Worm (Caenorhabditis elegans): ENCODE data around the gene vps-39.
A peak's percentile ranks its signal among the peaks of the same experiment; 100 is the strongest.

The vps-39 gene

ce11 chrV:14085589-14085988, 47.4 kb upstream of the vps-39 start, which contains the start of gene D1086.18:
Gene D1086.18 (plus strand): TSS chrV:14085889.
- TF ChIP-seq ceh-32 (tag; optimal IDR thresholded peaks at IDR 0.05; ENCODE audit: poor library complexity): no peak
- TF ChIP-seq Y48G9A.11 (GFP tag; IDR thresholded peaks at IDR 0.05): no peak
- TF ChIP-seq spr-3 (GFP tag; optimal IDR thresholded peaks at IDR 0.05): no peak
- TF ChIP-seq snpc-1.2 (GFP tag; IDR thresholded peaks at IDR 0.05): no peak
- TF ChIP-seq dve-1 (tag; optimal IDR thresholded peaks at IDR 0.05; ENCODE audit: insufficient read depth): no peak
- TF ChIP-seq ama-1 (optimal IDR thresholded peaks at IDR 0.05): no peak
- TF ChIP-seq dmd-8 (GFP tag; IDR thresholded peaks at IDR 0.05): no peak
- TF ChIP-seq jun-1 (tag; optimal IDR thresholded peaks at IDR 0.05): no peak
- no peak for TF ChIP-seq madf-9 (GFP tag; conservative IDR thresholded peaks at IDR 0.05)
- no peak for TF ChIP-seq nhr-42 (GFP tag; IDR thresholded peaks at IDR 0.05)
- TF ChIP-seq zfp-3 (GFP tag; conservative IDR thresholded peaks at IDR 0.05): no peak
- TF ChIP-seq F44E2.7 (GFP tag; IDR thresholded peaks at IDR 0.05): no peak
- TF ChIP-seq ztf-11 (tag; optimal IDR thresholded peaks at IDR 0.05): no peak

- TF ChIP-seq unc-62 (GFP tag; optimal IDR thresholded peaks at IDR 0.05 in 1 of 2): peak in 1 of 2 experiments; percentile 49
- TF ChIP-seq unc-62 (tag; optimal IDR thresholded peaks at IDR 0.05): no peak
- TF ChIP-seq F26F4.8 (GFP tag; conservative IDR thresholded peaks at IDR 0.05): no peak
Observed at ce11 chrV:14083970-14084369, 45.8 kb upstream of the vps-39 start, which contains the start of gene D1086.7. Gene D1086.7 (plus strand): TSS chrV:14084270.

ce11 chrV:14082453-14082852, 44.3 kb upstream of the vps-39 start, which contains the start of gene D1086.10:
Gene D1086.10 (plus strand): TSS chrV:14082753.
- TF ChIP-seq ceh-62 (tag; optimal IDR thresholded peaks at IDR 0.05) (no peak), dve-1 (tag; optimal IDR thresholded peaks at IDR 0.05; ENCODE audit: insufficient read depth) (peak; percentile 38)

ce11 chrV:14079501-14079900, 41.3 kb upstream of the vps-39 start, which contains the start of gene D1086.6:
Gene D1086.6 (plus strand): TSS chrV:14079801.
- TF ChIP-seq egl-27 (tag; optimal IDR thresholded peaks at IDR 0.05) (no peak), mdt-29 (GFP tag; IDR thresholded peaks at IDR 0.05) (no peak)

- no peak for TF ChIP-seq lir-3 (tag; optimal IDR thresholded peaks at IDR 0.05)
- no peak for TF ChIP-seq unc-130 (GFP tag; optimal IDR thresholded peaks at IDR 0.05)
- no peak for TF ChIP-seq ceh-62 (tag; optimal IDR thresholded peaks at IDR 0.05)
- no peak for TF ChIP-seq tag-97 (GFP tag; IDR thresholded peaks at IDR 0.05)
- TF ChIP-seq D1046.2 (GFP tag; IDR thresholded peaks at IDR 0.05): no peak
- TF ChIP-seq nhr-10 (tag; optimal IDR thresholded peaks at IDR 0.05): no peak
- TF ChIP-seq mxl-2 (GFP tag; conservative IDR thresholded peaks at IDR 0.05): no peak
- no peak for TF ChIP-seq Y75B8A.6 (GFP tag; IDR thresholded peaks at IDR 0.05)
- no peak for TF ChIP-seq madf-5 (GFP tag; IDR thresholded peaks at IDR 0.05)
- TF ChIP-seq F44E2.7 (GFP tag; IDR thresholded peaks at IDR 0.05): no peak
- TF ChIP-seq fos-1 (tag; optimal IDR thresholded peaks at IDR 0.05): no peak
- no peak for TF ChIP-seq nhr-77 (tag; optimal IDR thresholded peaks at IDR 0.05)
Observed at ce11 chrV:14074160-14074559, 36.0 kb upstream of the vps-39 start, which contains the start of gene D1086.11. Gene D1086.11 (plus strand): TSS chrV:14074460.

- TF ChIP-seq nhr-25 (tag; optimal IDR thresholded peaks at IDR 0.05; ENCODE audit: borderline replicate concordance, insufficient read depth): no peak
- no peak for TF ChIP-seq pha-4 (GFP tag; IDR thresholded peaks at IDR 0.05)
- TF ChIP-seq pha-4 (tag; optimal IDR thresholded peaks at IDR 0.05): no peak
- peak in 1 of 2 experiments; percentile 90 for TF ChIP-seq unc-62 (GFP tag; optimal IDR thresholded peaks at IDR 0.05 in 1 of 2)
- no peak for TF ChIP-seq unc-62 (tag; optimal IDR thresholded peaks at IDR 0.05)
Observed at ce11 chrV:14069899-14070298, 31.7 kb upstream of the vps-39 start.

Measured in whole organism, L4 larva.